Worm (Caenorhabditis elegans) whole organism, L1 larva: ENCODE measurements around the gene ZK287.1.

Experiments used
- jun-1 ChIP-seq: fragments of 150-350 bp; optimal IDR thresholded peaks from 2 replicates; lab custom pipeline; 2014; ENCODE audit warnings: missing biosample characterization, missing genetic modification reagents, missing genetic modification characterization
- snpc-4 ChIP-seq: fragments of 150-350 bp; optimal IDR thresholded peaks from 2 replicates; lab custom pipeline; 2014; ENCODE audit warnings: missing biosample characterization, missing genetic modification characterization

DNA sequence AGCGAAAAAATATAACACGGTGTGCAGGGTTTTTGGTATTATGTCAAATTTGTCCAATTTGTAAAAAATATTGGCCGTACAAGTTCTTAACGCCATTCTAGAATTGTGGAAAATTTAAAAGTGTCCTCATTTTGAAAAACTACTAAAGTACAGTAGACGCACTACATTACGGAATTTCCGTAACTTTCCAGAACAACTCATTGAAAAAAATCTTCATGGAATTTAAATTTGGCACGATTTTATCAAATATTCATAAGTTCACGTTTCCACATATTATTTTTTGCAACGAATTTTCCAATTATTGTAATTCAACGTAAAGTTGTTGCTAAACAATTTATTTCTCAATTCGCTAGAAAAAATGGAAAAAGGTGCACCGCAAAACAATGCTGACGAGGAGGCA, 48.4 kb downstream of the ZK287.1 start, which contains the start of gene F40F9.3:
- no peak for TF ChIP-seq snpc-4 (tag; lab: Kevin White, UChicago)
- TF ChIP-seq jun-1 = no peak
